Fruit fly (Drosophila melanogaster) whole organism, pupa: ENCODE results near the gene Naa80.

Experiments
- CG13204 ChIP-seq: fragments of 200-800 bp; sonication (Bioruptor generic); optimal IDR thresholded peaks from 2 replicates; lab custom pipeline; 2018; ENCODE audit warnings: missing biosample characterization, mild to moderate bottlenecking, missing genetic modification characterization, moderate library complexity
- CG14655 ChIP-seq: fragments of 200-800 bp; sonication (Bioruptor generic); optimal IDR thresholded peaks from 3 replicates; lab custom pipeline; 2017; ENCODE audit warnings: mild to moderate bottlenecking, missing biosample characterization, missing genetic modification reagents, missing genetic modification characterization
- Snoo ChIP-seq: fragments of 200-800 bp; sonication (Bioruptor generic); optimal IDR thresholded peaks from 3 replicates; lab custom pipeline; 2017; ENCODE audit warnings: missing biosample characterization, mild to moderate bottlenecking, missing genetic modification characterization, inconsistent platforms
- gl ChIP-seq: fragments of 200-800 bp; sonication (Bioruptor generic); optimal IDR thresholded peaks from 2 replicates; lab custom pipeline; 2018; ENCODE audit warnings: missing biosample characterization, mild to moderate bottlenecking, missing genetic modification characterization

DNA sequence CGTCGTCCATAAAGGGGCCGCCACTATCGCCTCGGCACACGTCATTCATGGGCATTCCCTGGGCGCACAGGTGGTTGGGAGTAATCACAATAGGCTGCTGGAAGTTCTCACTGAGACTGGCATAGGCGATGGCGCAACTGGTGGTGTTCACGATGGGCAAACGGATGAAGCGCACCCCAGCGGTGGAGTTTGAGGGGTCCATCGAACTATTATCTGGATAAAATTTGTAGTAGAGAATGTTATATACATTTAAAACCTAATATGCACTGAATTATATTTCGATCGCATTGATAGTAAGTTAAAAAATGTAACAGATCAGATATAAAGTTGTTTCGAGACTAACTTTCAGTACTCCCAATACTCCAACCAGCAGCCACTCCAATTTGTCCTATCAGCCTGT is 24.4 kb upstream of the Naa80 start, which contains the start of gene CG31415:
- TF ChIP-seq gl (tag; lab: Kevin White, UChicago) (no peak), CG14655 (GFP tag; lab: Kevin White, UChicago) (no peak), Snoo (tag; lab: Kevin White, UChicago) (no peak), CG13204 (GFP tag; lab: Kevin White, UChicago) (no peak)
